Fruit fly (Drosophila melanogaster): ENCODE results near the gene Sfp24Ba.
A peak's percentile ranks its signal among the peaks of the same experiment; 100 is the strongest.

Sfp24Ba gene

DNA sequence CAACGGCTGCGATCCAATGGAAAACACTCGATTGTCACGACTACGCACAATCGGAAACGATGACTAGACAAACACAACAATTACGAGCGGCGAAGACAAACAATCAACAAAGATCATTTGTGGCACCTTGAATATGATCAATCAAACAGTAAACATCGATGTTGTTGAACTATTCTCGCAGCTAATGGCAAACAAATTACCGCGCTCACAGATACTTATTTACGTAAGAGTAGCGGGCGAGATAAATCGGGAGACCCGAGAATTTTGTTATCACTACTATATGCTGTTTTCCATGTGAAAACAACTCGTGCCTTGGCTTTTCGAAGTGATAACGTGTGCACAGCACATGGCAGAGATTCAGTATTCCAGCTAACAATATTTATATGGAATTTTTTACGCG, 39.5 kb downstream of the Sfp24Ba start (continued):
- peak; percentile 71 for TF ChIP-seq CG6765 (GFP tag; optimal IDR thresholded peaks at IDR 0.05)
- peak; percentile 89 for TF ChIP-seq sob (GFP tag; IDR thresholded peaks at IDR 0.05)
- peak; percentile 23 for TF ChIP-seq pnt (GFP tag; optimal IDR thresholded peaks at IDR 0.05)
- peak; percentile 89 for TF ChIP-seq CG15011 (GFP tag; optimal IDR thresholded peaks at IDR 0.05)
- no peak for TF ChIP-seq yki (optimal IDR thresholded peaks at IDR 0.05)
- TF ChIP-seq Pdp1 (GFP tag; optimal IDR thresholded peaks at IDR 0.05) = peak; percentile 46 to 63
- peak; percentile 91 for TF ChIP-seq nau (GFP tag; optimal IDR thresholded peaks at IDR 0.05)
- TF ChIP-seq btn (GFP tag; optimal IDR thresholded peaks at IDR 0.05) = no peak
- TF ChIP-seq CG34376 (GFP tag; optimal IDR thresholded peaks at IDR 0.05) = peak; percentile 95
- peak; percentile 29; the same call in 1 of the 2 replicates for TF ChIP-seq bowl (GFP tag; IDR thresholded peaks at IDR 0.05)
- peak; percentile 76 for TF ChIP-seq crc (GFP tag; optimal IDR thresholded peaks at IDR 0.05)
- TF ChIP-seq aop (GFP tag; IDR thresholded peaks at IDR 0.05) = no peak
- TF ChIP-seq jing (GFP tag; optimal IDR thresholded peaks at IDR 0.05) = peak; percentile 44
- peak; percentile 97 for TF ChIP-seq CG6813 (GFP tag; optimal IDR thresholded peaks at IDR 0.05)
- TF ChIP-seq psq (GFP tag; optimal IDR thresholded peaks at IDR 0.05) = peak; percentile 76
- TF ChIP-seq CG7271 (tag; optimal IDR thresholded peaks at IDR 0.05) = peak; percentile 80
- TF ChIP-seq TFAM (GFP tag; optimal IDR thresholded peaks at IDR 0.05) = peak; percentile 79
- peak; percentile 78 for TF ChIP-seq CG6683 (GFP tag; optimal IDR thresholded peaks at IDR 0.05)
- peak; percentile 89 for TF ChIP-seq PHDP (tag; optimal IDR thresholded peaks at IDR 0.05)
- peak; percentile 86 for TF ChIP-seq sim (GFP tag; IDR thresholded peaks at IDR 0.05)
- TF ChIP-seq CG15479 (GFP tag; optimal IDR thresholded peaks at IDR 0.05) = peak; percentile 60
- no peak for TF ChIP-seq Gsc (GFP tag; IDR thresholded peaks at IDR 0.05)
- TF ChIP-seq kni (GFP tag; optimal IDR thresholded peaks at IDR 0.05) = peak; percentile 96
- TF ChIP-seq Vsx1 (GFP tag; optimal IDR thresholded peaks at IDR 0.05) = peak; percentile 75
- peak; percentile 77 for TF ChIP-seq pfk (GFP tag; optimal IDR thresholded peaks at IDR 0.05)
- peak; percentile 87 for TF ChIP-seq CG10654 (GFP tag; optimal IDR thresholded peaks at IDR 0.05)
- TF ChIP-seq CG8924 (tag; optimal IDR thresholded peaks at IDR 0.05) = peak; percentile 84
- TF ChIP-seq Hr3 (GFP tag; optimal IDR thresholded peaks at IDR 0.05) = peak; percentile 25
- TF ChIP-seq HmgD (GFP tag; optimal IDR thresholded peaks at IDR 0.05) = no peak
- TF ChIP-seq CG12299 (tag; optimal IDR thresholded peaks at IDR 0.05) = peak; percentile 4
- TF ChIP-seq CG14710 (tag; optimal IDR thresholded peaks at IDR 0.05) = peak; percentile 91
- no peak for TF ChIP-seq CG11560 (tag; IDR thresholded peaks at IDR 0.05)
- TF ChIP-seq Xrp1 (GFP tag; IDR thresholded peaks at IDR 0.05) = peak; percentile 93
- TF ChIP-seq ATbp (GFP tag; optimal IDR thresholded peaks at IDR 0.05) = peak; percentile 96
- no peak; the same call in 2 of the 3 replicates for TF ChIP-seq ase (GFP tag; IDR thresholded peaks at IDR 0.05)
- no peak for TF ChIP-seq CG10959 (GFP tag; IDR thresholded peaks at IDR 0.05)
- TF ChIP-seq CG12942 (GFP tag; optimal IDR thresholded peaks at IDR 0.05) = peak; percentile 63
- no peak for TF ChIP-seq CkIIα-i1 (GFP tag; IDR thresholded peaks at IDR 0.05)
- no peak for TF ChIP-seq Scr (GFP tag; IDR thresholded peaks at IDR 0.05; ENCODE audit: partially characterized antibody)
- TF ChIP-seq Sox100B (GFP tag; optimal IDR thresholded peaks at IDR 0.05) = peak; percentile 86
- TF ChIP-seq CG2875 (GFP tag; optimal IDR thresholded peaks at IDR 0.05) = peak; percentile 81
- TF ChIP-seq CG12769 (tag; optimal IDR thresholded peaks at IDR 0.05) = no peak
- 0 out of 2 replicates have a peak, but pooled peaks have one; percentile 25 for TF ChIP-seq CG9932 (GFP tag; IDR thresholded peaks at IDR 0.05)
- peak; percentile 78 to 81 for TF ChIP-seq chif (GFP tag; optimal IDR thresholded peaks at IDR 0.05)
- no peak for TF ChIP-seq pan (optimal IDR thresholded peaks at IDR 0.05)
- peak in 1 of 2 experiments; percentile 77 for TF ChIP-seq pan (GFP tag; optimal IDR thresholded peaks at IDR 0.05 in 1 of 2, IDR thresholded peaks at IDR 0.05 in 1 of 2)
- no peak for TF ChIP-seq zf30C (GFP tag; optimal IDR thresholded peaks at IDR 0.05)
- TF ChIP-seq tgo (GFP tag; IDR thresholded peaks at IDR 0.05) = peak; percentile 40; the same call in 1 of the 3 replicates
- peak; percentile 97 for TF ChIP-seq odd (GFP tag; optimal IDR thresholded peaks at IDR 0.05)
- TF ChIP-seq Stat92E (GFP tag; optimal IDR thresholded peaks at IDR 0.05) = no peak
- peak; percentile 56 for TF ChIP-seq CG18619 (GFP tag; optimal IDR thresholded peaks at IDR 0.05)
